Worm (Caenorhabditis elegans): ENCODE data around the gene Y61A9LA.4.

- 0 out of 2 replicates have a peak, but pooled peaks have one; percentile 40 for TF ChIP-seq klf-2 (GFP tag; conservative IDR thresholded peaks at IDR 0.05)
- no peak for TF ChIP-seq ref-1 (GFP tag; conservative IDR thresholded peaks at IDR 0.05)
- no peak for TF ChIP-seq T22C8.4 (GFP tag; IDR thresholded peaks at IDR 0.05)
- no peak for TF ChIP-seq cog-1 (tag; optimal IDR thresholded peaks at IDR 0.05)
Observed at ce11 chrV:4551911-4552310, 8.6 kb upstream of the Y61A9LA.4 start.
